Worm (Caenorhabditis elegans) whole organism, L4 larva: Measurements from ENCODE around the gene baz-2.

ENCODE experiments used
- lin-13 ChIP-seq: fragments of 150-350 bp; optimal IDR thresholded peaks from 2 replicates; lab custom pipeline; 2014; ENCODE audit warnings: missing biosample characterization, missing genetic modification reagents, missing genetic modification characterization
- mdl-1 ChIP-seq, 2 experiments: fragments of 150-350 bp in 1 of 2; sonication (generic microtip) in 1 of 2; optimal IDR thresholded peaks; 2 replicates each; lab custom pipeline; 2014 to 2017; ENCODE audit warnings: missing biosample characterization in 2 of 2, missing genetic modification characterization in 2 of 2
- nhr-76 ChIP-seq: fragments of 150-350 bp; optimal IDR thresholded peaks from 2 replicates; lab custom pipeline; 2014; ENCODE audit warnings: missing biosample characterization, missing genetic modification characterization

ce11 chrIII:7694274-7694673, 38.4 kb upstream of the baz-2 start, which contains the start of gene C18H2.5:
- TF ChIP-seq mdl-1 (tag; optimal IDR thresholded peaks at IDR 0.05; lab: Kevin White, UChicago) (no peak), nhr-76 (no peak), lin-13 (GFP tag; lab: Kevin White, UChicago) (no peak)
